Fruit fly (Drosophila melanogaster) whole organism, embryonic: ENCODE results near the gene Inx7.

ENCODE experiments used
- CG10565 ChIP-seq: fragments of 200-800 bp; sonication (Bioruptor generic); optimal IDR thresholded peaks from 3 replicates; lab custom pipeline; 2016; ENCODE audit warnings: missing biosample characterization, mild to moderate bottlenecking, missing genetic modification characterization
- CG11398 ChIP-seq: fragments of 200-800 bp; sonication (Bioruptor generic); optimal IDR thresholded peaks from 2 replicates; lab custom pipeline; 2016; ENCODE audit warnings: missing biosample characterization, missing genetic modification characterization
- CG12104 ChIP-seq: fragments of 200-800 bp; sonication (Bioruptor generic); optimal IDR thresholded peaks from 3 replicates; lab custom pipeline; 2016; ENCODE audit warnings: missing biosample characterization, missing genetic modification characterization
- CG14710 ChIP-seq: fragments of 200-800 bp; sonication (Bioruptor generic); optimal IDR thresholded peaks from 3 replicates; lab custom pipeline; 2019; ENCODE audit warnings: missing biosample characterization, mild to moderate bottlenecking, missing genetic modification characterization, moderate library complexity
- CG2199 ChIP-seq: fragments of 200-800 bp; sonication (Bioruptor generic); IDR thresholded peaks from 3 replicates; pipeline ENCODE4 v1.3.6; 2022; ENCODE audit warnings: missing biosample characterization, missing genetic modification characterization
- CG2678 ChIP-seq: fragments of 200-800 bp; sonication (Bioruptor generic); optimal IDR thresholded peaks from 3 replicates; lab custom pipeline; 2019; ENCODE audit warnings: missing biosample characterization, mild to moderate bottlenecking, missing genetic modification characterization, moderate library complexity
- CG30431 ChIP-seq: fragments of 200-800 bp; sonication (Bioruptor generic); optimal IDR thresholded peaks from 2 replicates; lab custom pipeline; 2017; ENCODE audit warnings: missing biosample characterization, missing genetic modification characterization
- CG33557 ChIP-seq: fragments of 200-800 bp; sonication (Bioruptor generic); optimal IDR thresholded peaks from 2 replicates; lab custom pipeline; 2019; ENCODE audit warnings: missing biosample characterization, mild to moderate bottlenecking, missing genetic modification characterization, moderate library complexity
- CG3847 ChIP-seq: fragments of 200-800 bp; sonication (Bioruptor generic); IDR thresholded peaks from 2 replicates; pipeline ENCODE4 v1.3.6; 2022; ENCODE audit warnings: missing biosample characterization, missing genetic modification characterization
- CG4282 ChIP-seq: fragments of 200-800 bp; sonication (Bioruptor generic); optimal IDR thresholded peaks from 2 replicates; lab custom pipeline; 2016; ENCODE audit warnings: missing biosample characterization, missing genetic modification characterization
- CG4404 ChIP-seq: fragments of 200-800 bp; sonication (Bioruptor generic); IDR thresholded peaks from 2 replicates; pipeline ENCODE4 v1.3.6; 2022; ENCODE audit warnings: missing biosample characterization, missing genetic modification characterization
- CG4854 ChIP-seq: fragments of 200-800 bp; sonication (Bioruptor generic); optimal IDR thresholded peaks from 2 replicates; lab custom pipeline; 2016; ENCODE audit warnings: missing biosample characterization, missing genetic modification characterization, inconsistent platforms
- CG5180 ChIP-seq: fragments of 200-800 bp; sonication (Bioruptor generic); optimal IDR thresholded peaks from 3 replicates; lab custom pipeline; 2017; ENCODE audit warnings: missing biosample characterization, missing genetic modification characterization, mild to moderate bottlenecking, moderate library complexity, missing genetic modification reagents
- CG5953 ChIP-seq: fragments of 200-800 bp; sonication (Bioruptor generic); IDR thresholded peaks from 2 replicates; pipeline ENCODE4 v1.3.6; 2022; ENCODE audit warnings: missing biosample characterization, missing genetic modification characterization
- D19B ChIP-seq: fragments of 200-800 bp; sonication (Bioruptor generic); optimal IDR thresholded peaks from 2 replicates; lab custom pipeline; 2017; ENCODE audit warnings: missing biosample characterization, mild to moderate bottlenecking, missing genetic modification characterization
- Dbx ChIP-seq: fragments of 200-800 bp; sonication (Bioruptor generic); IDR thresholded peaks from 3 replicates; pipeline ENCODE4 v1.3.6; 2022; ENCODE audit warnings: missing biosample characterization, missing genetic modification characterization
- Drgx ChIP-seq: fragments of 200-800 bp; sonication (Bioruptor generic); IDR thresholded peaks from 2 replicates; pipeline ENCODE4 v1.3.6; 2022; ENCODE audit warnings: missing biosample characterization, missing genetic modification characterization
- HHEX ChIP-seq: fragments of 200-800 bp; sonication (Bioruptor generic); optimal IDR thresholded peaks from 3 replicates; lab custom pipeline; 2017; ENCODE audit warnings: missing biosample characterization, mild to moderate bottlenecking, missing genetic modification characterization, missing genetic modification reagents
- HLHmδ ChIP-seq: fragments of 200-800 bp; sonication (Bioruptor generic); optimal IDR thresholded peaks from 2 replicates; lab custom pipeline; 2018; ENCODE audit warnings: missing biosample characterization, mild to moderate bottlenecking, missing genetic modification characterization, moderate library complexity
- Hmx ChIP-seq: fragments of 200-800 bp; sonication (Bioruptor generic); optimal IDR thresholded peaks from 2 replicates; lab custom pipeline; 2016; ENCODE audit warnings: missing biosample characterization, missing genetic modification characterization
- Mrtf ChIP-seq: fragments of 200-800 bp; sonication (Bioruptor generic); IDR thresholded peaks from 3 replicates; pipeline ENCODE4 v1.3.6; 2022; ENCODE audit warnings: missing biosample characterization, missing genetic modification characterization
- NC2α ChIP-seq: fragments of 200-800 bp; sonication (Bioruptor generic); optimal IDR thresholded peaks from 2 replicates; lab custom pipeline; 2016; ENCODE audit warnings: missing biosample characterization, missing genetic modification characterization
- Oaz ChIP-seq: fragments of 200-800 bp; sonication (Bioruptor generic); IDR thresholded peaks from 2 replicates; pipeline ENCODE4 v1.3.6; 2022; ENCODE audit warnings: missing biosample characterization, missing genetic modification characterization
- Optix ChIP-seq: fragments of 200-800 bp; sonication (Bioruptor generic); IDR thresholded peaks from 3 replicates; pipeline ENCODE4 v1.3.6; 2022; ENCODE audit warnings: missing biosample characterization, missing genetic modification characterization
- Rx ChIP-seq: fragments of 200-800 bp; sonication (Bioruptor generic); IDR thresholded peaks from 2 replicates; pipeline ENCODE4 v1.3.6; 2022; ENCODE audit warnings: missing biosample characterization, missing genetic modification characterization
- Side ChIP-seq: fragments of 200-800 bp; sonication (Bioruptor generic); optimal IDR thresholded peaks from 2 replicates; lab custom pipeline; 2016; ENCODE audit warnings: missing biosample characterization, missing genetic modification characterization
- Vsx1 ChIP-seq: fragments of 200-800 bp; sonication (Bioruptor generic); optimal IDR thresholded peaks from 2 replicates; lab custom pipeline; 2017; ENCODE audit warnings: missing biosample characterization, mild to moderate bottlenecking, missing genetic modification characterization, missing genetic modification reagents
- Xbp1 ChIP-seq: fragments of 200-800 bp; sonication (Bioruptor generic); optimal IDR thresholded peaks from 3 replicates; lab custom pipeline; 2016; ENCODE audit warnings: missing biosample characterization, mild to moderate bottlenecking, missing genetic modification characterization
- aop ChIP-seq: fragments of 200-800 bp; sonication (Bioruptor generic); IDR thresholded peaks from 2 replicates; pipeline ENCODE4 v1.3.6; 2022; ENCODE audit warnings: missing biosample characterization, missing genetic modification characterization
- ara ChIP-seq: fragments of 200-800 bp; sonication (Bioruptor generic); IDR thresholded peaks from 2 replicates; pipeline ENCODE4 v1.3.6; 2022; ENCODE audit warnings: missing biosample characterization, missing genetic modification characterization
- ato ChIP-seq: fragments of 200-800 bp; sonication (Bioruptor generic); IDR thresholded peaks from 2 replicates; pipeline ENCODE4 v1.3.6; 2022; ENCODE audit warnings: missing biosample characterization, missing genetic modification characterization; ENCODE audit not compliant: partially characterized antibody
- btn ChIP-seq: fragments of 200-800 bp; sonication (Bioruptor generic); optimal IDR thresholded peaks from 2 replicates; lab custom pipeline; 2016; ENCODE audit warnings: missing biosample characterization, missing genetic modification characterization
- emc ChIP-seq: fragments of 200-800 bp; sonication (Bioruptor generic); optimal IDR thresholded peaks from 2 replicates; lab custom pipeline; 2016; ENCODE audit warnings: missing biosample characterization, missing genetic modification characterization
- exex ChIP-seq: fragments of 200-800 bp; sonication (Bioruptor generic); optimal IDR thresholded peaks from 4 replicates; lab custom pipeline; 2018; ENCODE audit warnings: missing biosample characterization, mild to moderate bottlenecking, missing genetic modification characterization, moderate library complexity
- fd64A ChIP-seq: fragments of 200-800 bp; sonication (Bioruptor generic); optimal IDR thresholded peaks from 3 replicates; lab custom pipeline; 2018; ENCODE audit warnings: missing biosample characterization, mild to moderate bottlenecking, missing genetic modification characterization
- grau ChIP-seq: fragments of 200-800 bp; optimal IDR thresholded peaks from 3 replicates; lab custom pipeline; 2019; ENCODE audit warnings: missing biosample characterization, mild to moderate bottlenecking, missing genetic modification characterization, moderate library complexity
- hbn ChIP-seq: fragments of 200-800 bp; sonication (Bioruptor generic); IDR thresholded peaks from 2 replicates; pipeline ENCODE4 v1.3.6; 2022; ENCODE audit warnings: missing biosample characterization, missing genetic modification characterization; ENCODE audit not compliant: partially characterized antibody
- her ChIP-seq: fragments of 200-800 bp; sonication (Bioruptor generic); optimal IDR thresholded peaks from 2 replicates; lab custom pipeline; 2016; ENCODE audit warnings: missing biosample characterization, missing genetic modification characterization
- insv ChIP-seq, 2 experiments: fragments of 200-800 bp; sonication (Bioruptor generic); optimal IDR thresholded peaks; 3 replicates each; lab custom pipeline; 2016 to 2018; ENCODE audit warnings: missing biosample characterization in 2 of 2, missing genetic modification characterization in 2 of 2
- nom ChIP-seq: fragments of 200-800 bp; sonication (Bioruptor generic); optimal IDR thresholded peaks from 2 replicates; lab custom pipeline; 2017; ENCODE audit warnings: missing biosample characterization, missing genetic modification characterization, mild to moderate bottlenecking, moderate library complexity, missing genetic modification reagents
- p53 ChIP-seq: fragments of 200-800 bp; sonication (Bioruptor generic); optimal IDR thresholded peaks from 2 replicates; lab custom pipeline; 2016; ENCODE audit warnings: missing biosample characterization, missing genetic modification characterization
- pan ChIP-seq, 4 experiments: fragments of >200 bp in 3 of 4; fragments of 200-800 bp in 1 of 4; sonication (Bioruptor generic) in 1 of 4; optimal IDR thresholded peaks in 3 of 4; IDR thresholded peaks in 1 of 4; 2 replicates each; pipeline versions ENCODE4 v1.3.6 to Lab custom; 2017 to 2022; ENCODE audit warnings: missing biosample characterization in 2 of 4, missing genetic modification characterization in 2 of 4, mixed read lengths in 1 of 4
- pita ChIP-seq: fragments of 200-800 bp; sonication (Bioruptor generic); optimal IDR thresholded peaks from 2 replicates; lab custom pipeline; 2017; ENCODE audit warnings: missing biosample characterization, mild to moderate bottlenecking, missing genetic modification characterization
- rib ChIP-seq: fragments of 200-800 bp; sonication (Bioruptor generic); IDR thresholded peaks from 2 replicates; pipeline ENCODE4 v1.3.6; 2022; ENCODE audit warnings: missing biosample characterization, missing genetic modification characterization
- ssp ChIP-seq: fragments of 200-800 bp; sonication (Bioruptor generic); IDR thresholded peaks from 2 replicates; pipeline ENCODE4 v1.3.6; 2022; ENCODE audit warnings: missing biosample characterization, missing genetic modification characterization
- tna ChIP-seq: fragments of 200-800 bp; sonication (Bioruptor generic); IDR thresholded peaks from 2 replicates; pipeline ENCODE4 v1.3.6; 2022; ENCODE audit warnings: missing biosample characterization, missing genetic modification characterization; ENCODE audit not compliant: partially characterized antibody
- toy ChIP-seq: fragments of 200-800 bp; sonication (Bioruptor generic); IDR thresholded peaks from 2 replicates; pipeline ENCODE4 v1.3.6; 2022; ENCODE audit warnings: missing biosample characterization, missing genetic modification characterization
- twi ChIP-seq: fragments of 200-800 bp; optimal IDR thresholded peaks from 2 replicates; lab custom pipeline; 2019; ENCODE audit warnings: missing biosample characterization, mild to moderate bottlenecking, missing genetic modification characterization, moderate library complexity
- unc-4 ChIP-seq: fragments of 200-800 bp; sonication (Bioruptor generic); IDR thresholded peaks from 2 replicates; pipeline ENCODE4 v1.3.6; 2022; ENCODE audit warnings: missing biosample characterization, missing genetic modification characterization; ENCODE audit not compliant: partially characterized antibody
- z ChIP-seq: fragments of 200-800 bp; sonication (Bioruptor generic); IDR thresholded peaks from 3 replicates; pipeline ENCODE4 v1.3.6; 2022; ENCODE audit warnings: missing biosample characterization, missing genetic modification characterization

Inx7 gene

DNA sequence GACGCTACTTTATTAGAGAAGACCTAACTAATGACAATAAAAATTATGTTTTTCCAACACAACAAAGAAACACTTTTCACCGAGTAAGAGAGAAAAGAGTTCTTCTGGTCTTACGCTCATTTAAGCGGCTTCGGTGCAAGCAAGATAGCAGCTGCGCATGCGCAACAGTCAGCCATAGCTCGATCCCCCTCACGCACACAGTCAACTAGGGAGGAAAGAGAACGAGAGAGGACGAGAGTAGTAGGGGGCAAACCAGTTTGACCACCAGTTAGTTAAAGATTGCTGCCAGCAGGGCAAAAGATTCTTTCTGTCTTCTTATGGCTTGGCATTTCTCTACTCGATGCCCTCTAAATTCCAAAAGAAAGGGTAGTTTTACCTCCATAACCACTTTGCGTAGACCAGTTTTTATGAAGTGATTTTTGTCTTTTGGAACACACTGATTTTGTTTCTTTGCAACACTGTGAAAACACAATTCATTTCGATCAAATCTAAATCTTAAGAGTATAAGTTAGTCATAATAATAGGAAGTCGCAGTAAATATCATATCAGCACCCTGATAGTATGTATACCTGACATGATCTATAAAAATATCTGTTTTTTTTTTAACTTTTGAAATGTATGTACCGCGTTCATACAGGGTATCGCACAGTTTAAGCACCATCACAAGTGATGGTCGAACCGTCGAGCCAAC lies 7.2 kb upstream of the Inx7 start (continued):
- TF ChIP-seq CG10565 (no peak), Oaz (GFP tag; lab: Robert Waterston, UW) (no peak), exex (no peak), CG5953 (GFP tag; lab: Robert Waterston, UW) (no peak), toy (GFP tag; lab: Robert Waterston, UW) (no peak), btn (GFP tag; lab: Kevin White, UChicago) (no peak), CG33557 (no peak), emc (GFP tag; lab: Kevin White, UChicago) (no peak), z (no peak), insv (GFP tag; optimal IDR thresholded peaks at IDR 0.05; lab: Kevin White, UChicago) (no peak), ssp (GFP tag; lab: Robert Waterston, UW) (no peak), Optix (no peak), CG12104 (GFP tag; lab: Kevin White, UChicago) (no peak), Vsx1 (GFP tag; lab: Kevin White, UChicago) (no peak), grau (tag; lab: Kevin White, UChicago) (no peak), tna (GFP tag; lab: Robert Waterston, UW) (no peak), CG5180 (GFP tag; lab: Kevin White, UChicago) (peak; percentile 25), Side (GFP tag; lab: Kevin White, UChicago) (no peak), CG4404 (no peak), Hmx (GFP tag; lab: Kevin White, UChicago) (no peak), HHEX (GFP tag; lab: Kevin White, UChicago) (no peak), CG2199 (GFP tag; lab: Robert Waterston, UW) (0 out of 3 replicates have a peak, but pooled peaks have one; percentile 25), twi (tag; lab: Kevin White, UChicago) (no peak), NC2α (no peak), nom (GFP tag; lab: Kevin White, UChicago) (peak; percentile 24), hbn (no peak), rib (no peak), HLHmδ (GFP tag; lab: Kevin White, UChicago) (no peak), CG4854 (GFP tag; lab: Kevin White, UChicago) (no peak), her (GFP tag; lab: Kevin White, UChicago) (no peak), CG30431 (no peak), CG2678 (tag; lab: Kevin White, UChicago) (peak; percentile 49), pita (GFP tag; lab: Kevin White, UChicago) (no peak), CG11398 (GFP tag; lab: Kevin White, UChicago) (no peak), CG4282 (GFP tag; lab: Kevin White, UChicago) (no peak), unc-4 (GFP tag; lab: Robert Waterston, UW) (no peak), aop (GFP tag; lab: Robert Waterston, UW) (no peak), D19B (GFP tag; lab: Kevin White, UChicago) (peak; percentile 91), pan (optimal IDR thresholded peaks at IDR 0.05; lab: Kevin White, UChicago) (no peak), pan (GFP tag; optimal IDR thresholded peaks at IDR 0.05 in 1 of 2, IDR thresholded peaks at IDR 0.05 in 1 of 2) (no peak), ato (GFP tag; lab: Robert Waterston, UW) (no peak), Mrtf (GFP tag; lab: Robert Waterston, UW) (no peak), fd64A (GFP tag; lab: Kevin White, UChicago) (no peak), p53 (GFP tag; lab: Kevin White, UChicago) (no peak), ara (no peak), Drgx (GFP tag; lab: Robert Waterston, UW) (no peak; the same call in 1 of the 2 replicates), CG14710 (tag; lab: Kevin White, UChicago) (peak; percentile 48), Xbp1 (GFP tag; lab: Kevin White, UChicago) (no peak), Rx (GFP tag; lab: Robert Waterston, UW) (no peak), CG3847 (GFP tag; lab: Robert Waterston, UW) (no peak), Dbx (GFP tag; lab: Robert Waterston, UW) (no peak)
